Fruit fly (Drosophila melanogaster) whole organism, embryonic: ENCODE data around the gene lbl.
A peak's percentile ranks its signal among the peaks of the same experiment; 100 is the strongest.

ENCODE experiments used
- Asciz ChIP-seq: fragments of 200-800 bp; sonication (Bioruptor generic); optimal IDR thresholded peaks from 2 replicates; lab custom pipeline; 2017; ENCODE audit warnings: missing biosample characterization, mild to moderate bottlenecking, missing genetic modification characterization, missing genetic modification reagents
- CG10543 ChIP-seq: fragments of 200-800 bp; sonication (Bioruptor generic); optimal IDR thresholded peaks from 3 replicates; lab custom pipeline; 2017; ENCODE audit warnings: missing biosample characterization, mild to moderate bottlenecking, missing genetic modification characterization, moderate library complexity
- CG10565 ChIP-seq: fragments of 200-800 bp; sonication (Bioruptor generic); optimal IDR thresholded peaks from 3 replicates; lab custom pipeline; 2016; ENCODE audit warnings: missing biosample characterization, mild to moderate bottlenecking, missing genetic modification characterization
- CG11247 ChIP-seq: fragments of 200-800 bp; sonication (Bioruptor generic); IDR thresholded peaks from 2 replicates; pipeline ENCODE4 v1.3.6; 2022; ENCODE audit warnings: missing biosample characterization, missing genetic modification characterization
- CG11723 ChIP-seq: fragments of 200-800 bp; sonication (Bioruptor generic); optimal IDR thresholded peaks from 2 replicates; lab custom pipeline; 2017; ENCODE audit warnings: missing biosample characterization, mild to moderate bottlenecking, missing genetic modification characterization
- CG12104 ChIP-seq: fragments of 200-800 bp; sonication (Bioruptor generic); optimal IDR thresholded peaks from 3 replicates; lab custom pipeline; 2016; ENCODE audit warnings: missing biosample characterization, missing genetic modification characterization
- CG13296 ChIP-seq: fragments of 200-800 bp; sonication (Bioruptor generic); optimal IDR thresholded peaks from 3 replicates; lab custom pipeline; 2018; ENCODE audit warnings: missing biosample characterization, mild to moderate bottlenecking, missing genetic modification characterization
- CG13894 ChIP-seq: fragments of 200-800 bp; sonication (Bioruptor generic); optimal IDR thresholded peaks from 3 replicates; lab custom pipeline; 2018; ENCODE audit warnings: missing biosample characterization, mild to moderate bottlenecking, missing genetic modification characterization, moderate library complexity
- CG14050 ChIP-seq: fragments of 200-800 bp; sonication (Bioruptor generic); IDR thresholded peaks from 3 replicates; pipeline ENCODE4 v1.3.6; 2022; ENCODE audit warnings: missing biosample characterization, missing genetic modification characterization
- CG16779 ChIP-seq: fragments of 200-800 bp; sonication (Bioruptor generic); IDR thresholded peaks from 2 replicates; pipeline ENCODE4 v1.3.6; 2022; ENCODE audit warnings: missing biosample characterization, missing genetic modification characterization
- CG17359 ChIP-seq: fragments of 200-800 bp; sonication (Bioruptor generic); optimal IDR thresholded peaks from 3 replicates; lab custom pipeline; 2018; ENCODE audit warnings: missing biosample characterization, mild to moderate bottlenecking, missing genetic modification characterization, moderate library complexity
- CG17361 ChIP-seq: fragments of 200-800 bp; sonication (Bioruptor generic); IDR thresholded peaks from 3 replicates; pipeline ENCODE4 v1.3.6; 2022; ENCODE audit warnings: missing biosample characterization, missing genetic modification characterization
- CG1832 ChIP-seq: fragments of 200-800 bp; sonication (Bioruptor generic); optimal IDR thresholded peaks from 2 replicates; lab custom pipeline; 2017; ENCODE audit warnings: missing biosample characterization, mild to moderate bottlenecking, missing genetic modification characterization, inconsistent platforms
- CG18599 ChIP-seq: fragments of 200-800 bp; sonication (Bioruptor generic); optimal IDR thresholded peaks from 3 replicates; lab custom pipeline; 2017; ENCODE audit warnings: missing biosample characterization, missing genetic modification characterization, mild to moderate bottlenecking, moderate library complexity, missing genetic modification reagents
- CG2116 ChIP-seq: fragments of 200-800 bp; sonication (Bioruptor generic); optimal IDR thresholded peaks from 3 replicates; lab custom pipeline; 2018; ENCODE audit warnings: missing biosample characterization, mild to moderate bottlenecking, missing genetic modification characterization
- CG2199 ChIP-seq: fragments of 200-800 bp; sonication (Bioruptor generic); IDR thresholded peaks from 3 replicates; pipeline ENCODE4 v1.3.6; 2022; ENCODE audit warnings: missing biosample characterization, missing genetic modification characterization
- CG33557 ChIP-seq: fragments of 200-800 bp; sonication (Bioruptor generic); optimal IDR thresholded peaks from 2 replicates; lab custom pipeline; 2019; ENCODE audit warnings: missing biosample characterization, mild to moderate bottlenecking, missing genetic modification characterization, moderate library complexity
- CG8765 ChIP-seq: fragments of 200-800 bp; sonication (Bioruptor generic); IDR thresholded peaks from 2 replicates; pipeline ENCODE4 v1.3.6; 2022; ENCODE audit warnings: missing biosample characterization, missing genetic modification characterization
- CG9437 ChIP-seq: fragments of 200-800 bp; sonication (Bioruptor generic); optimal IDR thresholded peaks from 2 replicates; lab custom pipeline; 2018; ENCODE audit warnings: missing biosample characterization, mild to moderate bottlenecking, missing genetic modification characterization
- CHES-1-like ChIP-seq: fragments of 200-800 bp; sonication (Bioruptor generic); optimal IDR thresholded peaks from 2 replicates; lab custom pipeline; 2016; ENCODE audit warnings: missing biosample characterization, missing genetic modification characterization
- D ChIP-seq, 2 experiments: fragments of 200-800 bp in 1 of 2; fragments of >200 bp in 1 of 2; sonication (Bioruptor generic) in 1 of 2; optimal IDR thresholded peaks; 2 replicates in 1 of 2; 3 replicates in 1 of 2; lab custom pipeline; 2017; ENCODE audit warnings: mild to moderate bottlenecking in 1 of 2, missing biosample characterization in 1 of 2, missing genetic modification characterization in 1 of 2, missing genetic modification reagents in 1 of 2
- Dref ChIP-seq: fragments of 200-800 bp; sonication (Bioruptor generic); IDR thresholded peaks from 2 replicates; pipeline ENCODE4 v1.3.6; 2022; ENCODE audit warnings: missing biosample characterization, missing genetic modification characterization
- Elba2 ChIP-seq: fragments of 200-800 bp; sonication (Bioruptor generic); optimal IDR thresholded peaks from 3 replicates; lab custom pipeline; 2016; ENCODE audit warnings: missing biosample characterization, missing genetic modification characterization
- HmgD ChIP-seq: fragments of 200-800 bp; sonication (Bioruptor generic); optimal IDR thresholded peaks from 3 replicates; lab custom pipeline; 2016; ENCODE audit warnings: missing biosample characterization, missing genetic modification characterization
- Jarid2 ChIP-seq: fragments of 200-800 bp; sonication (Bioruptor generic); optimal IDR thresholded peaks from 3 replicates; lab custom pipeline; 2017; ENCODE audit warnings: mild to moderate bottlenecking, missing biosample characterization, missing genetic modification reagents, missing genetic modification characterization
- MBD-R2 ChIP-seq: fragments of 200-800 bp; sonication (Bioruptor generic); IDR thresholded peaks from 2 replicates; pipeline ENCODE4 v1.3.6; 2022; ENCODE audit warnings: missing biosample characterization, missing genetic modification characterization
- NC2α ChIP-seq: fragments of 200-800 bp; sonication (Bioruptor generic); optimal IDR thresholded peaks from 2 replicates; lab custom pipeline; 2016; ENCODE audit warnings: missing biosample characterization, missing genetic modification characterization
- Six4 ChIP-seq: fragments of 200-800 bp; sonication (Bioruptor generic); optimal IDR thresholded peaks from 2 replicates; lab custom pipeline; 2016; ENCODE audit warnings: missing biosample characterization, missing genetic modification characterization
- Taf1 ChIP-seq: fragments of 200-800 bp; sonication (Bioruptor generic); IDR thresholded peaks from 2 replicates; pipeline ENCODE4 v1.3.6; 2022; ENCODE audit warnings: missing biosample characterization, missing genetic modification characterization
- ab ChIP-seq: fragments of 200-800 bp; sonication (Bioruptor generic); optimal IDR thresholded peaks from 2 replicates; lab custom pipeline; 2016; ENCODE audit warnings: missing biosample characterization, missing genetic modification characterization
- az2 ChIP-seq: fragments of 200-800 bp; sonication (Bioruptor generic); optimal IDR thresholded peaks from 3 replicates; lab custom pipeline; 2016; ENCODE audit warnings: missing biosample characterization, missing genetic modification characterization
- bigmax ChIP-seq: fragments of 200-800 bp; sonication (Bioruptor generic); optimal IDR thresholded peaks from 2 replicates; lab custom pipeline; 2018; ENCODE audit warnings: missing biosample characterization, mild to moderate bottlenecking, missing genetic modification characterization
- chn ChIP-seq: fragments of 200-800 bp; sonication (Bioruptor generic); optimal IDR thresholded peaks from 2 replicates; lab custom pipeline; 2016; ENCODE audit warnings: missing biosample characterization, missing genetic modification characterization
- ci ChIP-seq: fragments of 200-800 bp; sonication (Bioruptor generic); IDR thresholded peaks from 3 replicates; pipeline ENCODE4 v1.3.6; 2022; ENCODE audit warnings: missing biosample characterization, missing genetic modification characterization
- dati ChIP-seq: fragments of 200-800 bp; sonication (Bioruptor generic); IDR thresholded peaks from 2 replicates; pipeline ENCODE4 v1.3.6; 2022; ENCODE audit warnings: missing biosample characterization, missing genetic modification characterization
- emc ChIP-seq: fragments of 200-800 bp; sonication (Bioruptor generic); optimal IDR thresholded peaks from 2 replicates; lab custom pipeline; 2016; ENCODE audit warnings: missing biosample characterization, missing genetic modification characterization
- ewg ChIP-seq: fragments of 200-800 bp; sonication (Bioruptor generic); optimal IDR thresholded peaks from 3 replicates; lab custom pipeline; 2017; ENCODE audit warnings: mild to moderate bottlenecking, missing biosample characterization, missing genetic modification reagents, missing genetic modification characterization
- ftz-f1 ChIP-seq: fragments of 200-800 bp; sonication (Bioruptor generic); optimal IDR thresholded peaks from 2 replicates; lab custom pipeline; 2016; ENCODE audit warnings: missing biosample characterization, missing genetic modification characterization
- gfzf ChIP-seq: fragments of 200-800 bp; sonication (Bioruptor generic); optimal IDR thresholded peaks from 2 replicates; lab custom pipeline; 2016; ENCODE audit warnings: missing biosample characterization, mild to moderate bottlenecking, missing genetic modification characterization, moderate library complexity
- hth ChIP-seq: fragments of >200 bp; optimal IDR thresholded peaks from 2 replicates; lab custom pipeline; 2017; ENCODE audit warnings: inconsistent platforms
- knrl ChIP-seq: fragments of 200-800 bp; sonication (Bioruptor generic); IDR thresholded peaks from 3 replicates; pipeline ENCODE4 v1.3.6; 2022; ENCODE audit warnings: missing biosample characterization, missing genetic modification characterization; ENCODE audit not compliant: partially characterized antibody
- org-1 ChIP-seq: fragments of 200-800 bp; sonication (Bioruptor generic); optimal IDR thresholded peaks from 2 replicates; lab custom pipeline; 2017; ENCODE audit warnings: missing biosample characterization, missing genetic modification characterization
- pita ChIP-seq: fragments of 200-800 bp; sonication (Bioruptor generic); optimal IDR thresholded peaks from 2 replicates; lab custom pipeline; 2017; ENCODE audit warnings: missing biosample characterization, mild to moderate bottlenecking, missing genetic modification characterization
- pum ChIP-seq: fragments of 200-800 bp; sonication (Bioruptor generic); optimal IDR thresholded peaks from 2 replicates; lab custom pipeline; 2016; ENCODE audit warnings: missing biosample characterization, missing genetic modification characterization
- ranshi ChIP-seq: fragments of 200-800 bp; sonication (Bioruptor generic); IDR thresholded peaks from 2 replicates; pipeline ENCODE4 v1.3.6; 2022; ENCODE audit warnings: missing biosample characterization, missing genetic modification characterization
- sd ChIP-seq: fragments of 200-800 bp; sonication (Bioruptor generic); optimal IDR thresholded peaks from 3 replicates; lab custom pipeline; 2018; ENCODE audit warnings: missing biosample characterization, mild to moderate bottlenecking, missing genetic modification characterization, moderate library complexity
- sna ChIP-seq: fragments of 200-800 bp; sonication (Bioruptor generic); IDR thresholded peaks from 2 replicates; pipeline ENCODE4 v1.3.6; 2022; ENCODE audit warnings: missing biosample characterization, missing genetic modification characterization; ENCODE audit not compliant: partially characterized antibody
- sr ChIP-seq: fragments of 200-800 bp; sonication (Bioruptor generic); IDR thresholded peaks from 3 replicates; pipeline ENCODE4 v1.3.6; 2022; ENCODE audit warnings: missing biosample characterization, missing genetic modification characterization
- sug ChIP-seq: fragments of 200-800 bp; optimal IDR thresholded peaks from 2 replicates; lab custom pipeline; 2019; ENCODE audit warnings: missing biosample characterization, mild to moderate bottlenecking, missing genetic modification characterization, moderate library complexity
- tna ChIP-seq: fragments of 200-800 bp; sonication (Bioruptor generic); IDR thresholded peaks from 2 replicates; pipeline ENCODE4 v1.3.6; 2022; ENCODE audit warnings: missing biosample characterization, missing genetic modification characterization; ENCODE audit not compliant: partially characterized antibody
- usp ChIP-seq: fragments of >200 bp; optimal IDR thresholded peaks from 2 replicates; lab custom pipeline; 2017; ENCODE audit warnings: missing biosample characterization, missing genetic modification characterization

lbl gene

dm6 chr3R:21365262-21365661 lies 68.7 kb downstream of the lbl start (continued):
- peak; percentile 95 for TF ChIP-seq CG33557 (GFP tag; lab: Kevin White, UChicago)
- TF ChIP-seq az2 (GFP tag; lab: Kevin White, UChicago), result peak; percentile 96
- peak; percentile 95 for TF ChIP-seq CG18599 (GFP tag; lab: Kevin White, UChicago)
- TF ChIP-seq CG2116 (GFP tag; lab: Kevin White, UChicago), result peak; percentile 93
- peak; percentile 49; the same call in 1 of the 2 replicates for TF ChIP-seq dati
- peak; percentile 91 for TF ChIP-seq CG11723 (GFP tag; lab: Kevin White, UChicago)
- TF ChIP-seq CG12104, result peak; percentile 93
- peak; percentile 88 for TF ChIP-seq Elba2 (GFP tag; lab: Kevin White, UChicago)
- TF ChIP-seq CG17361 (GFP tag; lab: Robert Waterston, UW), result peak; percentile 98
- TF ChIP-seq CG13296 (GFP tag; lab: Kevin White, UChicago), result peak; percentile 96
- TF ChIP-seq Taf1 (GFP tag; lab: Robert Waterston, UW), result peak; percentile 88; the same call in 1 of the 2 replicates
- TF ChIP-seq Six4, result peak; percentile 94
- TF ChIP-seq D (optimal IDR thresholded peaks at IDR 0.05; lab: Kevin White, UChicago), result no peak
- TF ChIP-seq D (GFP tag; optimal IDR thresholded peaks at IDR 0.05; lab: Kevin White, UChicago), result peak; percentile 90
- peak; percentile 83 for TF ChIP-seq CG14050 (GFP tag; lab: Robert Waterston, UW)
- peak; percentile 91 for TF ChIP-seq CG17359 (tag; lab: Kevin White, UChicago)
- TF ChIP-seq chn (GFP tag; lab: Kevin White, UChicago), result peak; percentile 94
- TF ChIP-seq org-1 (GFP tag; lab: Kevin White, UChicago), result peak; percentile 88
- no peak for TF ChIP-seq Jarid2 (GFP tag; lab: Kevin White, UChicago)
- TF ChIP-seq knrl (GFP tag; lab: Robert Waterston, UW), result 0 out of 3 replicates have a peak, but pooled peaks have one; percentile 40
- TF ChIP-seq HmgD (GFP tag; lab: Kevin White, UChicago), result peak; percentile 72
- TF ChIP-seq pita, result no peak
- peak; percentile 92 for TF ChIP-seq ranshi (GFP tag; lab: Robert Waterston, UW)
- peak; percentile 88 for TF ChIP-seq NC2α
- no peak for TF ChIP-seq hth (lab: Kevin White, UChicago)
- peak; percentile 91 for TF ChIP-seq CG9437 (GFP tag; lab: Kevin White, UChicago)
- no peak for TF ChIP-seq Asciz (GFP tag; lab: Kevin White, UChicago)
- no peak for TF ChIP-seq CG1832 (GFP tag; lab: Kevin White, UChicago)
- TF ChIP-seq gfzf (GFP tag; lab: Kevin White, UChicago), result peak; percentile 41
- peak; percentile 98 for TF ChIP-seq sug (tag; lab: Kevin White, UChicago)
- peak; percentile 95 for TF ChIP-seq pum (GFP tag; lab: Kevin White, UChicago)
- TF ChIP-seq ftz-f1 (GFP tag; lab: Kevin White, UChicago), result peak; percentile 72
- peak; percentile 70; the same call in 1 of the 3 replicates for TF ChIP-seq CG2199 (GFP tag; lab: Robert Waterston, UW)
- TF ChIP-seq emc (GFP tag; lab: Kevin White, UChicago), result peak; percentile 80
- peak; percentile 79 for TF ChIP-seq CG8765 (GFP tag; lab: Robert Waterston, UW)
- peak; percentile 11 for TF ChIP-seq bigmax (GFP tag; lab: Kevin White, UChicago)
- TF ChIP-seq sr (GFP tag; lab: Robert Waterston, UW), result no peak
- peak; percentile 72 for TF ChIP-seq CG10565 (GFP tag; lab: Kevin White, UChicago)
- peak; percentile 91 for TF ChIP-seq CHES-1-like
- no peak for TF ChIP-seq sna (GFP tag; lab: Robert Waterston, UW)
- no peak for TF ChIP-seq usp (GFP tag; lab: Kevin White, UChicago)
- peak; percentile 90 for TF ChIP-seq CG11247 (GFP tag; lab: Robert Waterston, UW)
- peak; percentile 95 for TF ChIP-seq ab (GFP tag; lab: Kevin White, UChicago)
- no peak for TF ChIP-seq CG13894 (tag; lab: Kevin White, UChicago)
- peak; percentile 90 for TF ChIP-seq ewg (GFP tag; lab: Kevin White, UChicago)
- TF ChIP-seq MBD-R2 (GFP tag; lab: Robert Waterston, UW), result peak; percentile 92
- 0 out of 2 replicates have a peak, but pooled peaks have one; percentile 42 for TF ChIP-seq Dref (GFP tag; lab: Robert Waterston, UW)
- no peak for TF ChIP-seq CG16779 (GFP tag; lab: Robert Waterston, UW)
- peak; percentile 99 for TF ChIP-seq CG10543 (GFP tag; lab: Kevin White, UChicago)
- TF ChIP-seq tna (GFP tag; lab: Robert Waterston, UW), result no peak
- TF ChIP-seq ci (GFP tag; lab: Robert Waterston, UW), result peak; percentile 89
- TF ChIP-seq sd (tag; lab: Kevin White, UChicago), result peak; percentile 92
